Fruit fly (Drosophila melanogaster): ENCODE data around the gene CG9636.
A peak's percentile ranks its signal among the peaks of the same experiment; 100 is the strongest.

The CG9636 gene

dm6 chr3R:8212594-8212993, 31.0 kb downstream of the CG9636 start (continued):
- peak; percentile 64 for TF ChIP-seq CG31441 (GFP tag; IDR thresholded peaks at IDR 0.05)
- no peak for TF ChIP-seq CG11456 (GFP tag; IDR thresholded peaks at IDR 0.05)
- TF ChIP-seq eve (GFP tag; optimal IDR thresholded peaks at IDR 0.05), result no peak
- TF ChIP-seq fd96Cb (tag; optimal IDR thresholded peaks at IDR 0.05), result peak; percentile 57
- TF ChIP-seq Oaz (GFP tag; IDR thresholded peaks at IDR 0.05), result no peak
- no peak for TF ChIP-seq CG12942 (GFP tag; optimal IDR thresholded peaks at IDR 0.05)
- TF ChIP-seq ttk (GFP tag; IDR thresholded peaks at IDR 0.05), result peak; percentile 24; the same call in 1 of the 2 replicates
- no peak for TF ChIP-seq Dll (GFP tag; IDR thresholded peaks at IDR 0.05; ENCODE audit: partially characterized antibody)
- TF ChIP-seq CG10321 (GFP tag; IDR thresholded peaks at IDR 0.05), result no peak
- no peak for TF ChIP-seq CG42726 (GFP tag; IDR thresholded peaks at IDR 0.05; ENCODE audit: partially characterized antibody)
- peak; percentile 52 for TF ChIP-seq lab (GFP tag; optimal IDR thresholded peaks at IDR 0.05)
- TF ChIP-seq Xrp1 (GFP tag; IDR thresholded peaks at IDR 0.05), result peak; percentile 80
- no peak for TF ChIP-seq mirr (GFP tag; optimal IDR thresholded peaks at IDR 0.05)
- TF ChIP-seq btn (GFP tag; optimal IDR thresholded peaks at IDR 0.05), result peak; percentile 57
- no peak for TF ChIP-seq CG11085 (GFP tag; IDR thresholded peaks at IDR 0.05)
- peak; percentile 74 for TF ChIP-seq gsb-n (tag; optimal IDR thresholded peaks at IDR 0.05)
- TF ChIP-seq Side (GFP tag; optimal IDR thresholded peaks at IDR 0.05), result peak; percentile 44
- TF ChIP-seq twi (tag; optimal IDR thresholded peaks at IDR 0.05), result peak; percentile 44
- no peak for TF ChIP-seq CG10274 (GFP tag; optimal IDR thresholded peaks at IDR 0.05)
- TF ChIP-seq Myb (GFP tag; optimal IDR thresholded peaks at IDR 0.05), result peak; percentile 46
- peak; percentile 65 for TF ChIP-seq CG17829 (tag; optimal IDR thresholded peaks at IDR 0.05)
- no peak for TF ChIP-seq Dbx (GFP tag; IDR thresholded peaks at IDR 0.05)
- TF ChIP-seq CG11560 (tag; IDR thresholded peaks at IDR 0.05), result no peak
- TF ChIP-seq CG18262 (tag; optimal IDR thresholded peaks at IDR 0.05), result peak; percentile 76
- no peak for TF ChIP-seq sc (optimal IDR thresholded peaks at IDR 0.05)
- peak; percentile 63 for TF ChIP-seq sc (GFP tag; optimal IDR thresholded peaks at IDR 0.05)
- no peak for TF ChIP-seq CG11247 (GFP tag; IDR thresholded peaks at IDR 0.05)
- peak; percentile 32 for TF ChIP-seq CG5245 (GFP tag; optimal IDR thresholded peaks at IDR 0.05)
- TF ChIP-seq CG31365 (tag; optimal IDR thresholded peaks at IDR 0.05), result no peak
- no peak for TF ChIP-seq CG32772 (GFP tag; IDR thresholded peaks at IDR 0.05)
- peak; percentile 41 for TF ChIP-seq CG12236 (GFP tag; optimal IDR thresholded peaks at IDR 0.05)
- peak; percentile 58 for TF ChIP-seq CG10959 (GFP tag; IDR thresholded peaks at IDR 0.05)
- no peak for TF ChIP-seq h (optimal IDR thresholded peaks at IDR 0.05)
- TF ChIP-seq jumu (GFP tag; optimal IDR thresholded peaks at IDR 0.05), result peak; percentile 49
- peak; percentile 18 for TF ChIP-seq CG33213 (GFP tag; optimal IDR thresholded peaks at IDR 0.05)
- TF ChIP-seq Hmr (GFP tag; optimal IDR thresholded peaks at IDR 0.05), result peak; percentile 4
- peak; percentile 31 for TF ChIP-seq ab (GFP tag; optimal IDR thresholded peaks at IDR 0.05)
- TF ChIP-seq Ravus (GFP tag; IDR thresholded peaks at IDR 0.05), result no peak
- peak; percentile 55; the same call in 1 of the 2 replicates for TF ChIP-seq CG1024 (GFP tag; IDR thresholded peaks at IDR 0.05)
- 0 out of 2 replicates have a peak, but pooled peaks have one; percentile 16 for TF ChIP-seq esg (GFP tag; conservative IDR thresholded peaks at IDR 0.05)
- TF ChIP-seq E2f2 (GFP tag; IDR thresholded peaks at IDR 0.05), result peak; percentile 20; the same call in 1 of the 2 replicates
- TF ChIP-seq CG17912 (GFP tag; optimal IDR thresholded peaks at IDR 0.05), result no peak
- peak; percentile 60 for TF ChIP-seq Atf-2 (GFP tag; optimal IDR thresholded peaks at IDR 0.05)
- peak; percentile 58 for TF ChIP-seq CG7556 (GFP tag; optimal IDR thresholded peaks at IDR 0.05)
- peak; percentile 34 for TF ChIP-seq CG8281 (tag; optimal IDR thresholded peaks at IDR 0.05)
- TF ChIP-seq sens (GFP tag), result peak; percentile 96
- TF ChIP-seq C15 (GFP tag; IDR thresholded peaks at IDR 0.05), result no peak
- TF ChIP-seq CG16863 (GFP tag; optimal IDR thresholded peaks at IDR 0.05), result peak; percentile 70
- no peak for TF ChIP-seq kah (GFP tag; optimal IDR thresholded peaks at IDR 0.05)
- peak; percentile 48 for TF ChIP-seq Camta (GFP tag; optimal IDR thresholded peaks at IDR 0.05)
- peak; percentile 69 for TF ChIP-seq CG2678 (tag; optimal IDR thresholded peaks at IDR 0.05)
- TF ChIP-seq da (GFP tag; optimal IDR thresholded peaks at IDR 0.05), result no peak
- peak; percentile 14 for TF ChIP-seq caup (GFP tag; optimal IDR thresholded peaks at IDR 0.05; ENCODE audit: severe bottlenecking)

All from whole organism, embryonic.